Fruit fly (Drosophila melanogaster) whole organism, embryonic: ENCODE data around the gene Nep7.
A peak's percentile ranks its signal among the peaks of the same experiment; 100 is the strongest.

ENCODE experiments used
- Awh ChIP-seq: fragments of 200-800 bp; sonication (Bioruptor generic); IDR thresholded peaks from 2 replicates; pipeline ENCODE4, ENCODE4 v1.3.6; 2022; ENCODE audit warnings: missing biosample characterization, missing genetic modification characterization
- CG10147 ChIP-seq: fragments of 200-800 bp; sonication (Bioruptor generic); optimal IDR thresholded peaks from 2 replicates; lab custom pipeline; 2019; ENCODE audit warnings: missing biosample characterization, mild to moderate bottlenecking, missing genetic modification characterization, moderate library complexity
- CG10274 ChIP-seq: fragments of 200-800 bp; sonication (Bioruptor generic); optimal IDR thresholded peaks from 3 replicates; lab custom pipeline; 2017; ENCODE audit warnings: missing biosample characterization, mild to moderate bottlenecking, missing genetic modification characterization
- CG11696 ChIP-seq: fragments of 200-800 bp; sonication (Bioruptor generic); IDR thresholded peaks from 2 replicates; pipeline ENCODE4 v1.3.6; 2022; ENCODE audit warnings: missing biosample characterization, missing genetic modification characterization
- CG12071 ChIP-seq: fragments of 200-800 bp; sonication (Bioruptor generic); optimal IDR thresholded peaks from 3 replicates; lab custom pipeline; 2018; ENCODE audit warnings: missing biosample characterization, mild to moderate bottlenecking, missing genetic modification characterization
- CG12155 ChIP-seq: fragments of 200-800 bp; sonication (Bioruptor generic); optimal IDR thresholded peaks from 3 replicates; lab custom pipeline; 2016; ENCODE audit warnings: missing biosample characterization, missing genetic modification characterization
- CG12391 ChIP-seq: fragments of 200-800 bp; sonication (Bioruptor generic); optimal IDR thresholded peaks from 3 replicates; lab custom pipeline; 2018; ENCODE audit warnings: missing biosample characterization, mild to moderate bottlenecking, missing genetic modification characterization, moderate library complexity
- CG13123 ChIP-seq: fragments of 200-800 bp; sonication (Bioruptor generic); optimal IDR thresholded peaks from 2 replicates; lab custom pipeline; 2016; ENCODE audit warnings: missing biosample characterization, missing genetic modification characterization
- CG14667 ChIP-seq: fragments of 200-800 bp; sonication (Bioruptor generic); IDR thresholded peaks from 2 replicates; pipeline ENCODE4 v1.3.6; 2022; ENCODE audit warnings: missing biosample characterization, missing genetic modification characterization
- CG1602 ChIP-seq: fragments of 200-800 bp; sonication (Bioruptor generic); optimal IDR thresholded peaks from 3 replicates; lab custom pipeline; 2016; ENCODE audit warnings: missing biosample characterization, missing genetic modification characterization
- CG18476 ChIP-seq: fragments of 200-800 bp; sonication (Bioruptor generic); optimal IDR thresholded peaks from 2 replicates; lab custom pipeline; 2016; ENCODE audit warnings: missing biosample characterization, mild to moderate bottlenecking, missing genetic modification characterization
- CG18764 ChIP-seq: fragments of 200-800 bp; sonication (Bioruptor generic); optimal IDR thresholded peaks from 3 replicates; lab custom pipeline; 2016; ENCODE audit warnings: missing biosample characterization, missing genetic modification characterization
- CG2678 ChIP-seq: fragments of 200-800 bp; sonication (Bioruptor generic); optimal IDR thresholded peaks from 3 replicates; lab custom pipeline; 2019; ENCODE audit warnings: missing biosample characterization, mild to moderate bottlenecking, missing genetic modification characterization, moderate library complexity
- CG31224 ChIP-seq: fragments of 200-800 bp; sonication (Bioruptor generic); IDR thresholded peaks from 2 replicates; pipeline ENCODE4 v1.3.6; 2022; ENCODE audit warnings: missing biosample characterization, missing genetic modification characterization
- CG3281 ChIP-seq: fragments of 200-800 bp; sonication (Bioruptor generic); optimal IDR thresholded peaks from 3 replicates; lab custom pipeline; 2017; ENCODE audit warnings: missing biosample characterization, mild to moderate bottlenecking, missing genetic modification characterization
- CG3407 ChIP-seq: fragments of 200-800 bp; sonication (Bioruptor generic); optimal IDR thresholded peaks from 2 replicates; lab custom pipeline; 2018; ENCODE audit warnings: missing biosample characterization, mild to moderate bottlenecking, missing genetic modification characterization
- CG4282 ChIP-seq: fragments of 200-800 bp; sonication (Bioruptor generic); optimal IDR thresholded peaks from 2 replicates; lab custom pipeline; 2016; ENCODE audit warnings: missing biosample characterization, missing genetic modification characterization
- CG4328 ChIP-seq: fragments of 200-800 bp; sonication (Bioruptor generic); optimal IDR thresholded peaks from 3 replicates; lab custom pipeline; 2017; ENCODE audit warnings: missing biosample characterization, missing genetic modification reagents, missing genetic modification characterization
- CG6254 ChIP-seq: fragments of 200-800 bp; sonication (Bioruptor generic); optimal IDR thresholded peaks from 3 replicates; lab custom pipeline; 2017; ENCODE audit warnings: mild to moderate bottlenecking, missing biosample characterization, missing genetic modification reagents, missing genetic modification characterization
- CG8388 ChIP-seq: fragments of 200-800 bp; sonication (Bioruptor generic); optimal IDR thresholded peaks from 2 replicates; lab custom pipeline; 2019; ENCODE audit warnings: missing biosample characterization, mild to moderate bottlenecking, missing genetic modification characterization, moderate library complexity
- Deaf1 ChIP-seq: fragments of 200-800 bp; optimal IDR thresholded peaks from 3 replicates; lab custom pipeline; 2019; ENCODE audit warnings: missing biosample characterization, mild to moderate bottlenecking, missing genetic modification characterization, moderate library complexity
- Dref ChIP-seq: fragments of 200-800 bp; sonication (Bioruptor generic); IDR thresholded peaks from 2 replicates; pipeline ENCODE4 v1.3.6; 2022; ENCODE audit warnings: missing biosample characterization, missing genetic modification characterization
- ERR ChIP-seq: fragments of 200-800 bp; sonication (Bioruptor generic); optimal IDR thresholded peaks from 2 replicates; lab custom pipeline; 2016; ENCODE audit warnings: missing biosample characterization, missing genetic modification characterization
- HmgD ChIP-seq: fragments of 200-800 bp; sonication (Bioruptor generic); optimal IDR thresholded peaks from 3 replicates; lab custom pipeline; 2016; ENCODE audit warnings: missing biosample characterization, missing genetic modification characterization
- Hr3 ChIP-seq: fragments of 200-800 bp; sonication (Bioruptor generic); optimal IDR thresholded peaks from 3 replicates; lab custom pipeline; 2016; ENCODE audit warnings: missing biosample characterization, missing genetic modification characterization
- Hsf ChIP-seq: fragments of 200-800 bp; sonication (Bioruptor generic); optimal IDR thresholded peaks from 3 replicates; lab custom pipeline; 2016; ENCODE audit warnings: missing biosample characterization, missing genetic modification characterization
- MESR4 ChIP-seq: fragments of 200-800 bp; sonication (Bioruptor generic); optimal IDR thresholded peaks from 2 replicates; lab custom pipeline; 2018; ENCODE audit warnings: missing biosample characterization, mild to moderate bottlenecking, missing genetic modification characterization, moderate library complexity
- Mes4 ChIP-seq: fragments of 200-800 bp; sonication (Bioruptor generic); optimal IDR thresholded peaks from 2 replicates; lab custom pipeline; 2016; ENCODE audit warnings: missing biosample characterization, missing genetic modification characterization
- Opbp ChIP-seq: fragments of 200-800 bp; sonication (Bioruptor generic); IDR thresholded peaks from 3 replicates; pipeline ENCODE4 v1.3.6; 2022; ENCODE audit warnings: missing biosample characterization, missing genetic modification characterization; ENCODE audit not compliant: partially characterized antibody
- Pdp1 ChIP-seq, 2 experiments: fragments of 200-800 bp; sonication (Bioruptor generic); optimal IDR thresholded peaks; 3 replicates each; lab custom pipeline; 2016; ENCODE audit warnings: missing biosample characterization in 2 of 2, missing genetic modification characterization in 2 of 2, mild to moderate bottlenecking in 1 of 2, moderate library complexity in 1 of 2
- Sry-δ ChIP-seq: fragments of 200-800 bp; sonication (Bioruptor generic); optimal IDR thresholded peaks from 2 replicates; lab custom pipeline; 2016; ENCODE audit warnings: missing biosample characterization, missing genetic modification characterization
- chm ChIP-seq: fragments of 200-800 bp; sonication (Bioruptor generic); IDR thresholded peaks from 2 replicates; pipeline ENCODE4 v1.3.6; 2022; ENCODE audit warnings: missing biosample characterization, missing genetic modification characterization
- da ChIP-seq: fragments of 200-800 bp; sonication (Bioruptor generic); optimal IDR thresholded peaks from 2 replicates; lab custom pipeline; 2016; ENCODE audit warnings: missing biosample characterization, missing genetic modification characterization
- dm ChIP-seq: fragments of 200-800 bp; sonication (Bioruptor generic); optimal IDR thresholded peaks from 3 replicates; lab custom pipeline; 2016; ENCODE audit warnings: missing biosample characterization, missing genetic modification characterization
- emc ChIP-seq: fragments of 200-800 bp; sonication (Bioruptor generic); optimal IDR thresholded peaks from 2 replicates; lab custom pipeline; 2016; ENCODE audit warnings: missing biosample characterization, missing genetic modification characterization
- gcm ChIP-seq: fragments of 200-800 bp; sonication (Bioruptor generic); optimal IDR thresholded peaks from 2 replicates; lab custom pipeline; 2019; ENCODE audit warnings: missing biosample characterization, mild to moderate bottlenecking, missing genetic modification characterization, moderate library complexity
- hkb ChIP-seq, 2 experiments: fragments of 200-800 bp in 1 of 2; fragments of >200 bp in 1 of 2; sonication (Bioruptor generic) in 1 of 2; IDR thresholded peaks in 1 of 2; optimal IDR thresholded peaks in 1 of 2; 2 replicates each; pipeline versions ENCODE4 v1.3.6 to Lab custom; 2017 to 2022; ENCODE audit warnings: missing biosample characterization in 1 of 2, missing genetic modification characterization in 1 of 2
- lola ChIP-seq, 3 experiments: fragments of >200 bp in 2 of 3; fragments of 200-800 bp in 1 of 3; sonication (Bioruptor generic) in 1 of 3; optimal IDR thresholded peaks; 2 replicates each; lab custom pipeline; 2017 to 2019; ENCODE audit warnings: missing biosample characterization in 3 of 3, missing genetic modification characterization in 3 of 3, mild to moderate bottlenecking in 1 of 3, moderate library complexity in 1 of 3
- seq ChIP-seq: fragments of 200-800 bp; sonication (Bioruptor generic); IDR thresholded peaks from 2 replicates; pipeline ENCODE4 v1.3.6; 2022; ENCODE audit warnings: missing biosample characterization, missing genetic modification characterization
- sim ChIP-seq: fragments of 200-800 bp; sonication (Bioruptor generic); IDR thresholded peaks from 2 replicates; pipeline ENCODE4 v1.3.6; 2022; ENCODE audit warnings: missing biosample characterization, missing genetic modification characterization
- slp2 ChIP-seq: fragments of 200-800 bp; sonication (Bioruptor generic); optimal IDR thresholded peaks from 2 replicates; lab custom pipeline; 2016; ENCODE audit warnings: missing biosample characterization, missing genetic modification characterization
- sug ChIP-seq: fragments of 200-800 bp; optimal IDR thresholded peaks from 2 replicates; lab custom pipeline; 2019; ENCODE audit warnings: missing biosample characterization, mild to moderate bottlenecking, missing genetic modification characterization, moderate library complexity
- tio ChIP-seq: fragments of 200-800 bp; sonication (Bioruptor generic); optimal IDR thresholded peaks from 2 replicates; lab custom pipeline; 2017; ENCODE audit warnings: missing biosample characterization, missing genetic modification characterization, inconsistent platforms
- tll ChIP-seq, 2 experiments: fragments of 200-800 bp in 1 of 2; fragments of >200 bp in 1 of 2; sonication (Bioruptor generic) in 1 of 2; optimal IDR thresholded peaks; 2 replicates each; lab custom pipeline; 2017 to 2019; ENCODE audit warnings: missing biosample characterization in 2 of 2, missing genetic modification characterization in 2 of 2, mild to moderate bottlenecking in 1 of 2, moderate library complexity in 1 of 2
- trh ChIP-seq: fragments of 200-800 bp; sonication (Bioruptor generic); optimal IDR thresholded peaks from 2 replicates; lab custom pipeline; 2016; ENCODE audit warnings: missing biosample characterization, missing genetic modification characterization
- unpg ChIP-seq: fragments of 200-800 bp; sonication (Bioruptor generic); optimal IDR thresholded peaks from 3 replicates; lab custom pipeline; 2018; ENCODE audit warnings: missing biosample characterization, mild to moderate bottlenecking, missing genetic modification characterization, moderate library complexity
- z ChIP-seq: fragments of 200-800 bp; sonication (Bioruptor generic); IDR thresholded peaks from 3 replicates; pipeline ENCODE4 v1.3.6; 2022; ENCODE audit warnings: missing biosample characterization, missing genetic modification characterization
- zen2 ChIP-seq: fragments of 200-800 bp; sonication (Bioruptor generic); IDR thresholded peaks from 3 replicates; pipeline ENCODE4 v1.3.6; 2022; ENCODE audit warnings: missing biosample characterization, missing genetic modification characterization; ENCODE audit not compliant: partially characterized antibody

Nep7 gene

dm6 chr3R:27937752-27938694 lies 16.7 kb upstream of the Nep7 start, which contains the start of the genes NSD and BOD1 (continued):
- TF ChIP-seq CG6254 (GFP tag; lab: Kevin White, UChicago) (no peak), dm (GFP tag; lab: Kevin White, UChicago) (peak; percentile 4), CG4328 (GFP tag; lab: Kevin White, UChicago) (peak; percentile 18), Hr3 (GFP tag; lab: Kevin White, UChicago) (peak; percentile 52), da (no peak), CG3281 (GFP tag; lab: Kevin White, UChicago) (peak; percentile 17), gcm (no peak), sim (GFP tag; lab: Robert Waterston, UW) (no peak), unpg (GFP tag; lab: Kevin White, UChicago) (peak; percentile 46), ERR (GFP tag; lab: Kevin White, UChicago) (no peak), CG3407 (GFP tag; lab: Kevin White, UChicago) (no peak), emc (GFP tag; lab: Kevin White, UChicago) (no peak), Awh (no peak), CG12391 (tag; lab: Kevin White, UChicago) (peak; percentile 48), CG12155 (GFP tag; lab: Kevin White, UChicago) (peak; percentile 6), CG4282 (GFP tag; lab: Kevin White, UChicago) (peak; percentile 50), Hsf (GFP tag; lab: Kevin White, UChicago) (no peak), Sry-δ (GFP tag; lab: Kevin White, UChicago) (peak; percentile 88), slp2 (GFP tag; lab: Kevin White, UChicago) (no peak), CG11696 (GFP tag; lab: Robert Waterston, UW) (no peak), Opbp (GFP tag; lab: Robert Waterston, UW) (peak; percentile 98), trh (no peak), Pdp1 (GFP tag; optimal IDR thresholded peaks at IDR 0.05; lab: Kevin White, UChicago) (peak; percentile 14 to 40), chm (GFP tag; lab: Robert Waterston, UW) (no peak), CG12071 (no peak), CG2678 (tag; lab: Kevin White, UChicago) (peak; percentile 55), sug (peak; percentile 40), CG1602 (GFP tag; lab: Kevin White, UChicago) (peak; percentile 62), CG10274 (GFP tag; lab: Kevin White, UChicago) (no peak), MESR4 (GFP tag; lab: Kevin White, UChicago) (peak; percentile 72), hkb (optimal IDR thresholded peaks at IDR 0.05; lab: Kevin White, UChicago) (no peak), hkb (GFP tag; IDR thresholded peaks at IDR 0.05; lab: Robert Waterston, UW) (no peak), tll (GFP tag; optimal IDR thresholded peaks at IDR 0.05; lab: Kevin White, UChicago) (no peak), CG14667 (GFP tag; lab: Robert Waterston, UW) (peak; percentile 58), zen2 (GFP tag; lab: Robert Waterston, UW) (peak; percentile 93), CG31224 (GFP tag; lab: Robert Waterston, UW) (peak; percentile 59), seq (GFP tag; lab: Robert Waterston, UW) (peak; percentile 40), HmgD (GFP tag; lab: Kevin White, UChicago) (peak; percentile 19), z (GFP tag; lab: Robert Waterston, UW) (no peak), CG10147 (peak; percentile 25), CG8388 (peak; percentile 60), Deaf1 (tag; lab: Kevin White, UChicago) (peak; percentile 0), Mes4 (GFP tag; lab: Kevin White, UChicago) (no peak), Dref (GFP tag; lab: Robert Waterston, UW) (peak; percentile 100), tio (GFP tag; lab: Kevin White, UChicago) (no peak), lola (GFP tag; optimal IDR thresholded peaks at IDR 0.05; lab: Kevin White, UChicago) (peak in 1 of 3 experiments; percentile 19), CG13123 (GFP tag; lab: Kevin White, UChicago) (no peak), CG18764 (GFP tag; lab: Kevin White, UChicago) (no peak), CG18476 (GFP tag; lab: Kevin White, UChicago) (no peak)
